Worm (Caenorhabditis elegans): Measurements from ENCODE around the gene Y42G9A.1.

Gene Y42G9A.1

ce11 chrIII:6168497-6169227, 18.9 kb downstream of the Y42G9A.1 start, which contains the start of gene efk-1:
efk-1 (minus strand) TSS chrIII:6168547.
- no peak for TF ChIP-seq sea-2 (GFP tag; optimal IDR thresholded peaks at IDR 0.05)
- TF ChIP-seq hmg-11 (tag; optimal IDR thresholded peaks at IDR 0.05) = no peak
- peak; percentile 85 for TF ChIP-seq ama-1 (optimal IDR thresholded peaks at IDR 0.05)
- TF ChIP-seq pha-4 (tag; optimal IDR thresholded peaks at IDR 0.05) = peak; percentile 53
- peak; percentile 77 for TF ChIP-seq pqm-1 (tag; optimal IDR thresholded peaks at IDR 0.05)
- TF ChIP-seq elt-2 (tag; optimal IDR thresholded peaks at IDR 0.05) = peak; percentile 66

ce11 chrIII:6170038-6170437, 20.3 kb downstream of the Y42G9A.1 start:
- no peak for TF ChIP-seq fkh-2 (tag; optimal IDR thresholded peaks at IDR 0.05)
- no peak for TF ChIP-seq ZK546.5 (tag; optimal IDR thresholded peaks at IDR 0.05)
- peak; percentile 65 for TF ChIP-seq nfya-1 (tag; optimal IDR thresholded peaks at IDR 0.05; ENCODE audit: insufficient read depth)
- TF ChIP-seq snpc-4 (tag; optimal IDR thresholded peaks at IDR 0.05) = peak; percentile 44
- no peak for TF ChIP-seq egl-5 (tag; optimal IDR thresholded peaks at IDR 0.05)
- no peak for TF ChIP-seq eor-1 (tag; optimal IDR thresholded peaks at IDR 0.05)
- no peak for TF ChIP-seq R02D3.7 (tag; optimal IDR thresholded peaks at IDR 0.05)
- no peak for TF ChIP-seq zag-1 (tag; optimal IDR thresholded peaks at IDR 0.05)
- peak; percentile 36 for TF ChIP-seq nhr-11 (tag; optimal IDR thresholded peaks at IDR 0.05)
- no peak for TF ChIP-seq tbx-2 (tag; optimal IDR thresholded peaks at IDR 0.05)
- TF ChIP-seq sea-2 (GFP tag; optimal IDR thresholded peaks at IDR 0.05) = no peak
- no peak for TF ChIP-seq fkh-10 (GFP tag; optimal IDR thresholded peaks at IDR 0.05)
- no peak for TF ChIP-seq pqm-1 (tag; optimal IDR thresholded peaks at IDR 0.05)
- TF ChIP-seq nhr-77 (tag; optimal IDR thresholded peaks at IDR 0.05) = no peak
- TF ChIP-seq nhr-76 (tag; optimal IDR thresholded peaks at IDR 0.05) = no peak
- TF ChIP-seq nhr-67 (tag; optimal IDR thresholded peaks at IDR 0.05) = no peak
- no peak for TF ChIP-seq nhr-43 (tag; optimal IDR thresholded peaks at IDR 0.05; ENCODE audit: poor library complexity, severe bottlenecking)
- TF ChIP-seq ceh-16 (tag; optimal IDR thresholded peaks at IDR 0.05) = no peak
- TF ChIP-seq elt-2 (tag; optimal IDR thresholded peaks at IDR 0.05) = peak; percentile 11
- no peak for TF ChIP-seq egl-27 (tag; optimal IDR thresholded peaks at IDR 0.05)
- peak; percentile 1 for TF ChIP-seq pha-4 (tag; optimal IDR thresholded peaks at IDR 0.05)
- peak; percentile 43 for TF ChIP-seq hmg-11 (tag; optimal IDR thresholded peaks at IDR 0.05)
- no peak for TF ChIP-seq nhr-28 (tag; optimal IDR thresholded peaks at IDR 0.05)
- TF ChIP-seq aly-2 (tag; optimal IDR thresholded peaks at IDR 0.05) = no peak
- no peak for TF ChIP-seq ceh-28 (tag; optimal IDR thresholded peaks at IDR 0.05)
- no peak for TF ChIP-seq jun-1 (tag; optimal IDR thresholded peaks at IDR 0.05)
- TF ChIP-seq ceh-9 (tag; optimal IDR thresholded peaks at IDR 0.05) = no peak
- TF ChIP-seq mdl-1 (tag; optimal IDR thresholded peaks at IDR 0.05) = no peak
- no peak for TF ChIP-seq lsy-12 (tag; optimal IDR thresholded peaks at IDR 0.05)
- TF ChIP-seq mml-1 (tag; optimal IDR thresholded peaks at IDR 0.05) = no peak
- no peak for TF ChIP-seq ztf-4 (tag; optimal IDR thresholded peaks at IDR 0.05)
- TF ChIP-seq unc-62 (GFP tag; optimal IDR thresholded peaks at IDR 0.05) = no peak
- no peak for TF ChIP-seq daf-12 (tag; optimal IDR thresholded peaks at IDR 0.05)
- peak; percentile 45 for TF ChIP-seq ama-1 (optimal IDR thresholded peaks at IDR 0.05)
- no peak for TF ChIP-seq elt-1 (tag; optimal IDR thresholded peaks at IDR 0.05)
- no peak for TF ChIP-seq skn-1 (tag; optimal IDR thresholded peaks at IDR 0.05)
- no peak for TF ChIP-seq nhr-237 (tag; optimal IDR thresholded peaks at IDR 0.05)
- no peak for TF ChIP-seq nhr-23 (tag; optimal IDR thresholded peaks at IDR 0.05)
- peak; percentile 19 for TF ChIP-seq lin-15B (tag; optimal IDR thresholded peaks at IDR 0.05)
- no peak for TF ChIP-seq ceh-82 (tag; optimal IDR thresholded peaks at IDR 0.05)
- TF ChIP-seq ztf-11 (tag; optimal IDR thresholded peaks at IDR 0.05) = no peak
- peak; percentile 18 for TF ChIP-seq lin-39 (tag; optimal IDR thresholded peaks at IDR 0.05)
- no peak for TF ChIP-seq fos-1 (tag; optimal IDR thresholded peaks at IDR 0.05)
- TF ChIP-seq nhr-12 (tag; optimal IDR thresholded peaks at IDR 0.05) = no peak
- TF ChIP-seq unc-39 (tag; optimal IDR thresholded peaks at IDR 0.05) = no peak
- TF ChIP-seq nhr-25 (tag; optimal IDR thresholded peaks at IDR 0.05) = no peak
- TF ChIP-seq elt-3 (tag; optimal IDR thresholded peaks at IDR 0.05) = no peak

All from whole organism, L3 larva.